Worm (Caenorhabditis elegans) whole organism, young adult: ENCODE measurements around the gene C45B2.8.

Source experiments
- F23B12.7 ChIP-seq: sonication (generic microtip); optimal IDR thresholded peaks from 2 replicates; lab custom pipeline; 2017; ENCODE audit warnings: missing genetic modification characterization, mild to moderate bottlenecking, missing compliant biosample characterization, antibody characterized with exemption, moderate library complexity; ENCODE audit not compliant: insufficient read depth
- Y95B8A.8 ChIP-seq: fragments of 200-800 bp; sonication (Bioruptor generic); IDR thresholded peaks from 2 replicates; pipeline ENCODE4 v1.3.6; 2022; ENCODE audit warnings: missing genetic modification reagents, missing genetic modification characterization, missing compliant biosample characterization
- ama-1 ChIP-seq, 3 experiments: fragments of 150-350 bp in 1 of 3; sonication (generic microtip) in 2 of 3; optimal IDR thresholded peaks; 2 replicates each; lab custom pipeline; 2014 to 2018; ENCODE audit warnings: missing biosample characterization in 2 of 3, missing genetic modification characterization in 2 of 3, missing genetic modification reagents in 2 of 3
- atf-7 ChIP-seq: sonication (generic microtip); optimal IDR thresholded peaks from 2 replicates; lab custom pipeline; 2017; ENCODE audit warnings: mild to moderate bottlenecking, missing genetic modification characterization, missing compliant biosample characterization
- ceh-100 ChIP-seq: fragments of 200-800 bp; sonication (Bioruptor generic); IDR thresholded peaks from 2 replicates; pipeline ENCODE4 v1.3.6; 2022; ENCODE audit warnings: missing genetic modification reagents, missing genetic modification characterization, missing compliant biosample characterization
- efl-1 ChIP-seq: fragments of 150-350 bp; optimal IDR thresholded peaks from 2 replicates; lab custom pipeline; 2014; ENCODE audit warnings: missing biosample characterization, missing genetic modification reagents, missing genetic modification characterization
- hlh-26 ChIP-seq: fragments of 200-800 bp; sonication (Bioruptor generic); conservative IDR thresholded peaks from 2 replicates; pipeline ENCODE4 v1.3.6; 2022; ENCODE audit warnings: missing genetic modification reagents, missing genetic modification characterization, missing compliant biosample characterization
- hmg-20 ChIP-seq: fragments of 200-800 bp; sonication (Bioruptor generic); IDR thresholded peaks from 2 replicates; pipeline ENCODE4 v1.3.6; 2022; ENCODE audit warnings: missing genetic modification reagents, missing genetic modification characterization, missing compliant biosample characterization
- madf-3 ChIP-seq: fragments of 200-800 bp; sonication (Bioruptor generic); IDR thresholded peaks from 2 replicates; pipeline ENCODE4 v1.3.6; 2022; ENCODE audit warnings: missing genetic modification reagents, missing genetic modification characterization, missing compliant biosample characterization
- pha-4 ChIP-seq: fragments of 150-350 bp; sonication (generic microtip); optimal IDR thresholded peaks from 2 replicates; lab custom pipeline; 2014; ENCODE audit warnings: missing biosample characterization, missing genetic modification reagents, missing genetic modification characterization
- sea-2 ChIP-seq: fragments of 200-800 bp; sonication (Bioruptor generic); IDR thresholded peaks from 2 replicates; pipeline ENCODE4 v1.3.6; 2022; ENCODE audit warnings: missing genetic modification characterization, missing compliant biosample characterization
- snpc-4 ChIP-seq, 5 experiments: fragments of 150-350 bp in 1 of 5; sonication (generic microtip) in 4 of 5; optimal IDR thresholded peaks; 2 replicates each; lab custom pipeline; 2014 to 2018; ENCODE audit warnings: missing genetic modification characterization in 5 of 5, missing biosample characterization in 3 of 5, antibody characterized with exemption in 2 of 5, mild to moderate bottlenecking in 2 of 5, missing compliant biosample characterization in 2 of 5, missing genotype in 2 of 5, moderate library complexity in 2 of 5, missing genetic modification reagents in 1 of 5
- somi-1 ChIP-seq: fragments of 200-800 bp; sonication (Bioruptor generic); optimal IDR thresholded peaks from 2 replicates; lab custom pipeline; 2018; ENCODE audit warnings: mild to moderate bottlenecking, missing genetic modification characterization, missing compliant biosample characterization
- unc-62 ChIP-seq: fragments of 150-350 bp; optimal IDR thresholded peaks from 2 replicates; lab custom pipeline; 2014; ENCODE audit warnings: missing biosample characterization, missing genetic modification reagents, missing genetic modification characterization

DNA sequence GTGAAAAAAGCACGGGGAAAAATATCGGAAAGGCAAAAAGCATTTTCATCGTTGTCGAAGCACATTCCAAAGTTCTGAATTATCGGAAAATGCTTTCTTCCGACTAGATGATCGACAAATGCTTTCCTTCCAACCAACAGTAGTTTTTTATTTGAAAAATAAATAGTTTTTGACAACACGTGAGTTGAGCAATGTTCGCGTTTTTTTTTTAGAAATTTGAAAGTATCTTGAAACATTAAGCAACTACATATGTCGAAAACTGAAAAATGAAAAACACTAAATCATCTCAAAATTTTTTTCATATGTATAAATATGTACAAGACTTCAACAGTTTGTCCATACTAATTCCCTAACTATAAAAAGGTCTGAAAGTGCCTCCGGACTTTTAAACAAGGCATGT, 48.2 kb upstream of the C45B2.8 start, which contains the start of gene hsp-25:
- TF ChIP-seq ama-1 (optimal IDR thresholded peaks at IDR 0.05; lab: Kevin White, UChicago) (no peak), ama-1 (GFP tag; optimal IDR thresholded peaks at IDR 0.05; lab: Kevin White, UChicago) (no peak), snpc-4 (GFP tag; optimal IDR thresholded peaks at IDR 0.05; lab: Kevin White, UChicago) (no peak), snpc-4 (tag; optimal IDR thresholded peaks at IDR 0.05; lab: Kevin White, UChicago) (no peak), efl-1 (GFP tag; lab: Kevin White, UChicago) (no peak), unc-62 (no peak), F23B12.7 (tag; lab: Kevin White, UChicago) (no peak), hlh-26 (no peak), Y95B8A.8 (GFP tag; lab: Robert Waterston, UW) (no peak), somi-1 (GFP tag; lab: Kevin White, UChicago) (no peak), pha-4 (tag; lab: Kevin White, UChicago) (no peak), madf-3 (GFP tag; lab: Robert Waterston, UW) (no peak), hmg-20 (GFP tag; lab: Robert Waterston, UW) (no peak), sea-2 (GFP tag; lab: Robert Waterston, UW) (no peak), atf-7 (tag; lab: Kevin White, UChicago) (no peak), ceh-100 (no peak)
